Fruit fly (Drosophila melanogaster): ENCODE measurements around the gene Or85f.

The Or85f gene

dm6 chr3R:9393542-9394025 is 4.4 kb upstream of the Or85f start (continued):
- TF ChIP-seq CG2875 (GFP tag; optimal IDR thresholded peaks at IDR 0.05): peak; percentile 70
- TF ChIP-seq bcd (GFP tag; optimal IDR thresholded peaks at IDR 0.05): peak; percentile 53
- TF ChIP-seq ind (GFP tag; optimal IDR thresholded peaks at IDR 0.05): peak; percentile 48
- peak; percentile 20 for TF ChIP-seq CG6765 (GFP tag; optimal IDR thresholded peaks at IDR 0.05)
- peak; percentile 54 for TF ChIP-seq CG11723 (GFP tag; optimal IDR thresholded peaks at IDR 0.05)
- peak; percentile 49; the same call in 1 of the 2 replicates for TF ChIP-seq CG32772 (GFP tag; IDR thresholded peaks at IDR 0.05)
- peak; percentile 48 for TF ChIP-seq HmgZ (tag; optimal IDR thresholded peaks at IDR 0.05)
- TF ChIP-seq CG8944 (GFP tag; optimal IDR thresholded peaks at IDR 0.05): peak; percentile 23
- peak; percentile 33 for TF ChIP-seq NC2α (GFP tag; optimal IDR thresholded peaks at IDR 0.05)
- peak; percentile 48 for TF ChIP-seq grn (GFP tag; optimal IDR thresholded peaks at IDR 0.05)
- TF ChIP-seq CG33213 (GFP tag; optimal IDR thresholded peaks at IDR 0.05): peak; percentile 30
- no peak for TF ChIP-seq inv (GFP tag; IDR thresholded peaks at IDR 0.05; ENCODE audit: partially characterized antibody)
- TF ChIP-seq Kr (GFP tag; optimal IDR thresholded peaks at IDR 0.05): peak; percentile 87
- peak; percentile 47 for TF ChIP-seq Fer2 (tag; optimal IDR thresholded peaks at IDR 0.05)
- no peak; the same call in 2 of the 3 replicates for TF ChIP-seq CG6175 (GFP tag; IDR thresholded peaks at IDR 0.05)
- TF ChIP-seq pum (GFP tag; optimal IDR thresholded peaks at IDR 0.05): peak; percentile 50
- peak; percentile 76 for TF ChIP-seq CoRest (tag; optimal IDR thresholded peaks at IDR 0.05)
- TF ChIP-seq zen2 (GFP tag; IDR thresholded peaks at IDR 0.05; ENCODE audit: partially characterized antibody): no peak
- TF ChIP-seq dpn (GFP tag; optimal IDR thresholded peaks at IDR 0.05): peak; percentile 11 to 66
- TF ChIP-seq mirr (GFP tag; optimal IDR thresholded peaks at IDR 0.05): peak; percentile 72
- TF ChIP-seq CG3838 (GFP tag; optimal IDR thresholded peaks at IDR 0.05): peak; percentile 15
- TF ChIP-seq hth (optimal IDR thresholded peaks at IDR 0.05): no peak
- TF ChIP-seq CG14965 (GFP tag; optimal IDR thresholded peaks at IDR 0.05; ENCODE audit: borderline replicate concordance): no peak
- peak; percentile 75 for TF ChIP-seq vvl (GFP tag; IDR thresholded peaks at IDR 0.05)
- TF ChIP-seq CG30403 (GFP tag; optimal IDR thresholded peaks at IDR 0.05): peak; percentile 59
- peak; percentile 77 for TF ChIP-seq fd3F (GFP tag; optimal IDR thresholded peaks at IDR 0.05)
- peak; percentile 51 for TF ChIP-seq Fer3 (tag; optimal IDR thresholded peaks at IDR 0.05)
- TF ChIP-seq HmgD (GFP tag; optimal IDR thresholded peaks at IDR 0.05): no peak
- no peak for TF ChIP-seq CG2120 (GFP tag; optimal IDR thresholded peaks at IDR 0.05)
- TF ChIP-seq stc (GFP tag; IDR thresholded peaks at IDR 0.05): peak; percentile 53; the same call in 1 of the 2 replicates
- peak; percentile 48 for TF ChIP-seq sens-2 (GFP tag; IDR thresholded peaks at IDR 0.05)
- no peak for TF ChIP-seq eve (GFP tag; optimal IDR thresholded peaks at IDR 0.05)
- peak; percentile 44 for TF ChIP-seq CG4328 (GFP tag; optimal IDR thresholded peaks at IDR 0.05)
- TF ChIP-seq CG13123 (GFP tag; optimal IDR thresholded peaks at IDR 0.05): peak; percentile 52
- TF ChIP-seq CG3407 (GFP tag; optimal IDR thresholded peaks at IDR 0.05): peak; percentile 72
- TF ChIP-seq CG15073 (GFP tag; optimal IDR thresholded peaks at IDR 0.05): peak; percentile 13
- TF ChIP-seq CG11398 (GFP tag; optimal IDR thresholded peaks at IDR 0.05): peak; percentile 7
- TF ChIP-seq CG4282 (GFP tag; optimal IDR thresholded peaks at IDR 0.05): no peak
- TF ChIP-seq gcm (GFP tag; optimal IDR thresholded peaks at IDR 0.05): peak; percentile 71
- TF ChIP-seq CG8765 (GFP tag; IDR thresholded peaks at IDR 0.05): no peak; the same call in 1 of the 2 replicates
- peak; percentile 77 for TF ChIP-seq CG6254 (GFP tag; optimal IDR thresholded peaks at IDR 0.05)
- TF ChIP-seq Side (GFP tag; optimal IDR thresholded peaks at IDR 0.05): peak; percentile 29
- TF ChIP-seq CG7357 (GFP tag; IDR thresholded peaks at IDR 0.05): no peak
- peak; percentile 39 for TF ChIP-seq CG10366 (GFP tag; IDR thresholded peaks at IDR 0.05)
- TF ChIP-seq Poxn (GFP tag; IDR thresholded peaks at IDR 0.05): no peak
- TF ChIP-seq ro (GFP tag; IDR thresholded peaks at IDR 0.05): no peak
- peak in 1 of 2 experiments; percentile 44 for TF ChIP-seq Pdp1 (GFP tag; optimal IDR thresholded peaks at IDR 0.05)
- TF ChIP-seq sob (GFP tag; IDR thresholded peaks at IDR 0.05): peak; percentile 72
- peak; percentile 29 for TF ChIP-seq CG30431 (GFP tag; optimal IDR thresholded peaks at IDR 0.05)
- TF ChIP-seq CG34376 (GFP tag; optimal IDR thresholded peaks at IDR 0.05): peak; percentile 30
- peak; percentile 71 for TF ChIP-seq CG13424 (tag; optimal IDR thresholded peaks at IDR 0.05)
